Fruit fly (Drosophila melanogaster) S2 (cell line): ENCODE measurements around the gene CG12589.

Experiments used
- CG8478 ChIP-seq: fragments of >200 bp; optimal IDR thresholded peaks from 2 replicates; lab custom pipeline; 2018
- CTCF ChIP-seq, 2 experiments: fragments of >200 bp; optimal IDR thresholded peaks; 2 replicates each; lab custom pipeline; 2018

dm6 chr3R:5124928-5125327 is 13.9 kb downstream of the CG12589 start:
- TF ChIP-seq CG8478 (lab: Kevin White, UChicago) (no peak), CTCF (optimal IDR thresholded peaks at IDR 0.05; lab: Kevin White, UChicago) (no peak)
